Worm (Caenorhabditis elegans) whole organism, midembryonic: ENCODE measurements around the gene acs-12.

Experiments
- T22C8.4 ChIP-seq: fragments of 200-800 bp; sonication (Bioruptor generic); IDR thresholded peaks from 2 replicates; pipeline ENCODE4 v1.3.6; 2022; ENCODE audit warnings: missing genetic modification characterization, missing compliant biosample characterization
- cog-1 ChIP-seq: sonication (generic microtip); optimal IDR thresholded peaks from 2 replicates; lab custom pipeline; 2016; ENCODE audit warnings: missing genetic modification characterization, missing compliant biosample characterization
- flt-1 ChIP-seq: fragments of 200-800 bp; sonication (Bioruptor generic); IDR thresholded peaks from 2 replicates; pipeline ENCODE4 v1.3.6; 2022; ENCODE audit warnings: missing genetic modification characterization, missing compliant biosample characterization
- klf-2 ChIP-seq: fragments of 200-800 bp; sonication (Bioruptor generic); conservative IDR thresholded peaks from 2 replicates; pipeline ENCODE4 v1.3.6; 2022; ENCODE audit warnings: missing genetic modification reagents, missing genetic modification characterization, missing compliant biosample characterization
- med-1 ChIP-seq: sonication (generic microtip); optimal IDR thresholded peaks from 2 replicates; lab custom pipeline; 2017; ENCODE audit warnings: missing genetic modification characterization, mild to moderate bottlenecking, missing compliant biosample characterization, antibody characterized with exemption, missing genetic modification reagents; ENCODE audit not compliant: insufficient read depth
- ref-1 ChIP-seq: fragments of 200-800 bp; sonication (Bioruptor generic); conservative IDR thresholded peaks from 2 replicates; pipeline ENCODE4 v1.3.6; 2022; ENCODE audit warnings: missing genetic modification reagents, missing genetic modification characterization, missing compliant biosample characterization
- tab-1 ChIP-seq: fragments of 200-800 bp; sonication (Bioruptor generic); IDR thresholded peaks from 2 replicates; pipeline ENCODE4 v1.3.6; 2022; ENCODE audit warnings: missing genetic modification characterization, missing compliant biosample characterization
- ztf-23 ChIP-seq: fragments of 200-800 bp; sonication (Bioruptor generic); IDR thresholded peaks from 2 replicates; pipeline ENCODE4 v1.3.6; 2022; ENCODE audit warnings: missing genetic modification reagents, missing genetic modification characterization, missing compliant biosample characterization
- ztf-29 ChIP-seq: fragments of 200-800 bp; sonication (Bioruptor generic); IDR thresholded peaks from 2 replicates; pipeline ENCODE4 v1.3.6; 2022; ENCODE audit warnings: missing genetic modification reagents, missing genetic modification characterization, missing compliant biosample characterization

The acs-12 gene

DNA sequence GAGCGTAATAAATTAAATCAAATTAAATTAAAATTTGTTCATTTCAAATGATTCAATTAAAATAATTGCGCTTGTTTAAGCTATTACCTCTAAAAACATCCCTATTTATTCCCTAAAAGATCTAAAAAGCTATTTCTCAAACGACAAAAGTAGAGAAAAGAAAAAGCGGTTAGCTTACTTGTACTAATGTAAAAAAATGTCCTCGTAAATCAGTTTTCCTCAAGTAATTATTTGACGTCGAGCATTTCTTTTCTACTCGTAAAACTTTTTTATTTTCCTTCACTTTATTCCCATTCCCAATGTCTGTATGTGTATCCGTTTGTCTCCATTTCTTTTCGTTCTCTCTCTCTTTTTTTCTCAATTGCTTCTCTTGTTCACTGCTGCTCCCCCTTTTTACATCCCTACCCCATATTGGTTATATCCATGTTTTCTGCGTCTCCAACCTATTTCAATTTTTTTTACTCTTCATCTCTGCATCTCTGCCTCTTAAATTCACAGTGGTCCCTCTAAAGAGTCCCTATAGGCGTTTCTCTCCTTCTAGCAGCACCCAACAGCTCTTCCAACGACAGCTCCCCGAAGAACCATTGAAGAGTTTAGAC lies 24.8 kb upstream of the acs-12 start, which contains the start of gene unc-80:
unc-80 (plus strand) TSS at position 533 of the 599 bp plus-strand sequence.
- TF ChIP-seq tab-1 (GFP tag; lab: Robert Waterston, UW) = no peak
- TF ChIP-seq klf-2 (GFP tag; lab: Robert Waterston, UW) = no peak
- no peak for TF ChIP-seq ztf-23 (GFP tag; lab: Robert Waterston, UW)
- no peak for TF ChIP-seq ref-1
- TF ChIP-seq T22C8.4 = no peak
- TF ChIP-seq ztf-29 (GFP tag; lab: Robert Waterston, UW) = no peak
- no peak for TF ChIP-seq flt-1 (GFP tag; lab: Robert Waterston, UW)
- TF ChIP-seq cog-1 (tag; lab: Kevin White, UChicago) = no peak
- no peak for TF ChIP-seq med-1 (GFP tag; lab: Kevin White, UChicago)

DNA sequence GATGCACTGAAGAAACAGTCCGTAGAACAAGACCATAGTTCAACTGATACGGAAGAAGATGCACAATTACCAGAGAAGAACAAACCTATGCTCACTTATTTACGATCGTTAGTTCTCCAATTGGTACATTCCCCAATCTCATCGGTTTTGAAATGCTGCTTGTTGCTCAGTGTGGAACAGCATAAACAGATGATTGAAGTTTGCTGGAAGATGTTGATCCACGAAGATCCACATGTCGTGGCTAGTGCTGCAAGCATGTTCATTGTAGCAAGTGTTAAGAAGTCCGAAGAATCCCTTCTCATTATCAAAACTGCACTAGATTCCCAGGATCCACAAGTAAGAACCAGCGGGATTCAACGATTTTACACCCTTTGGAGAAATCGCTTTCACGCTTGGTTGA lies 12.1 kb upstream of the acs-12 start:
- TF ChIP-seq klf-2 (GFP tag; lab: Robert Waterston, UW) (no peak), med-1 (GFP tag; lab: Kevin White, UChicago) (no peak), T22C8.4 (no peak), flt-1 (GFP tag; lab: Robert Waterston, UW) (no peak), ztf-23 (GFP tag; lab: Robert Waterston, UW) (no peak), cog-1 (tag; lab: Kevin White, UChicago) (no peak), ref-1 (no peak), tab-1 (GFP tag; lab: Robert Waterston, UW) (no peak), ztf-29 (GFP tag; lab: Robert Waterston, UW) (no peak)

DNA sequence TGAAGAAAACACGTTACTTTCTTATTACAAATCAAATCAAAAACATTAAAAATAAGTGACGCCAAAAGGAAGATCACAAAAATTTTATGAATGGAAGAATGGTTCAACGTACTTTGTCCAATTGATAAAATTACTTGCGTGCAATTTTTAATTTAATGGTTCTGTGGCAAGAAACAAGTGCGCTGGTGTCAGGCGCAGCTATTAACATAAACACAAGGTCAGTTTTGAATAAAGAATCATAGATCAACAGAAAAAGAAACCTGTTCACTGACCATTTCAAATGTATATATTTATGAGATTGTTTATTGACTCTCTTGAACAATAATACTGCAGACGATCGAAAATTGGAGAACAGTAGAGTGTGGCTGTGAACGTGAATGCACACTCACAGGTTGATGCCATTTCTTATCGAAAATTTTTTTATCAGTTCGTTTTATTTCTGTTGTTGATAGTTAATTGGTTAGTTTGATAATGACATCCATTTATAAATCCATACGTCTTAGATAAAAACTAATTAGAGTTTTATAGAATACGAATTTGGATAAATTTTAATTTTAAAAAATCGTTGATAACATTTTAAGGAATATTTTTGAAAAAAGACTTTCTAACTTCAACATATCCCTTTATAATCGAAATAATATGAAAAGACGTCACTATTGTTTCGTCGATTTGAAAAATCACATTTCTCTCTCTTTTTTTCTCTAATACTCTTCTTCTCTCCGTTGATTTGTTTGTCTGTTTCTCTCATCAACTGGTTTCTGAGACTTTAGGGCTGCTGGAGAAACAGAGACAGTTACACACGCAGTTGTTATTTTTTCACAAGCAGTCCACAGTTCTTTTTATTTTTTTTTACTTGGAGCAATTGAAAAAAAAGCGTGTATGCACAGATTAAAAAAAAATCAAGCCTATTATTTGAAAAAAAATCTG lies 539 bp upstream of the acs-12 start, which contains the start of gene amx-3:
amx-3 (minus strand) TSS at position 548 of the 927 bp plus-strand sequence.
- no peak for TF ChIP-seq tab-1 (GFP tag; lab: Robert Waterston, UW)
- no peak for TF ChIP-seq ref-1
- no peak for TF ChIP-seq cog-1 (tag; lab: Kevin White, UChicago)
- TF ChIP-seq klf-2 (GFP tag; lab: Robert Waterston, UW) = no peak
- no peak for TF ChIP-seq ztf-29 (GFP tag; lab: Robert Waterston, UW)
- no peak for TF ChIP-seq T22C8.4
- TF ChIP-seq ztf-23 (GFP tag; lab: Robert Waterston, UW) = no peak
- TF ChIP-seq med-1 (GFP tag; lab: Kevin White, UChicago) = no peak
- TF ChIP-seq flt-1 (GFP tag; lab: Robert Waterston, UW) = no peak

DNA sequence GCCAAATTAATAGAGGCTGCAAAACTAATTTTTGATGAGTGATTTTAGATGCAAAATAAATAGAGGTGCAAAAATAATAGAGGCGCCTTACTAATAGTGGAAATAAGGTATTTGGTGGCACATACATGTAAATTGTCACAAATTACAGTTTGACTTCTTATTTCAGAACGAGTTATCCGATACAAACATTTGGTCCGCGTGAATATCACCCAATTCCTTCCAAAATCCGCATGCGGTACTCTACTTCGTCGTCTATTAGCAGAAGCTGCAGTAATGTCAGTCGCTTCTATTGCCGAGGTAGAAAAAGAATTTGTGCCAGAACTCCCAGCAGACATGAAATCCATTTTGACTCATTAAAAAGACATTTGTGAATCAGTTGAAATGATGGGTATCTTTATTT lies 3.0 kb downstream of the acs-12 start:
- no peak for TF ChIP-seq T22C8.4
- no peak for TF ChIP-seq ztf-29 (GFP tag; lab: Robert Waterston, UW)
- TF ChIP-seq tab-1 (GFP tag; lab: Robert Waterston, UW) = no peak
- no peak for TF ChIP-seq ref-1
- no peak for TF ChIP-seq flt-1 (GFP tag; lab: Robert Waterston, UW)
- TF ChIP-seq klf-2 (GFP tag; lab: Robert Waterston, UW) = no peak
- TF ChIP-seq cog-1 (tag; lab: Kevin White, UChicago) = no peak
- TF ChIP-seq med-1 (GFP tag; lab: Kevin White, UChicago) = no peak
- TF ChIP-seq ztf-23 (GFP tag; lab: Robert Waterston, UW) = no peak

DNA sequence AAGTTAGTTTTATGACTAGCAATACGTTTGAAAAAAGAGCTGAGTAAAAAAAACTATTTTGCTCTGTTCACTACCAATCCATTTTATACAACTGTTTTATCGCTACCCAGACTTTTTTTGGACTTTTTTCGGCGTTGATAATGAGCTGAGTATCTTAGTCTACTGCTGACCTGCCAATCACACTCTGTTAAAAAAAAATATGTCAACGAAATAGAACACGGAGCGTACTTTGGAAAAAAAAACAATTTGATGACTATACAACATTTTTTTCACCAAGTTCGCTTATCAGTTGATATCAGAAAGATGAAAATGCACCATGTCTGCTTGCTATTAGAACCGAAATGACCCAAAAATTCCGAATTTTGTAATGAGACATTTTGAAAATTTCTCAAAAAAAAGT lies 5.8 kb downstream of the acs-12 start:
- TF ChIP-seq cog-1 (tag; lab: Kevin White, UChicago) (no peak), klf-2 (GFP tag; lab: Robert Waterston, UW) (no peak), tab-1 (GFP tag; lab: Robert Waterston, UW) (no peak), flt-1 (GFP tag; lab: Robert Waterston, UW) (no peak), T22C8.4 (no peak), ztf-29 (GFP tag; lab: Robert Waterston, UW) (no peak), med-1 (GFP tag; lab: Kevin White, UChicago) (no peak), ztf-23 (GFP tag; lab: Robert Waterston, UW) (no peak), ref-1 (no peak)

DNA sequence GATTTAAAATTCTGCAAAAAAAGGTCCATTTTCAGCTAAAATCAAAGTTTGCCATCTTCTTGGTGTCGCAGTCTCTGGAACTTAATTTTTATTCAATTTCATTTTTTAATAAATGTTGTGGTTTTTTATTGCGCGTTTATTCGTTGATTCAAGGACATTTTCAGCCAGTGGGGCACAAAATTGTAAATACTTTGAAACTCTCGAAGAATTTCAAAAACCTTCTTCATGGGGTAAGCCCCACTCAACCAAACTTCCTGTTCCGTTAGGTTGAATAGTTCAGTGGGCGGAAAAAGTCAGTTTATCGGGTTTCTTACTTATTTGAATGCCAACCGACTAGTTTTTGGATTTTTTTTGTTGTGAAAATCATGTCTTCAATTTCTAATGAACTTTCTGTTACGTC lies 6.2 kb downstream of the acs-12 start, which contains the start of gene ttll-9:
ttll-9 (plus strand) TSS at position 301 of the 400 bp plus-strand sequence.
- TF ChIP-seq ref-1 (no peak), T22C8.4 (no peak), ztf-23 (GFP tag; lab: Robert Waterston, UW) (no peak), med-1 (GFP tag; lab: Kevin White, UChicago) (no peak), ztf-29 (GFP tag; lab: Robert Waterston, UW) (no peak), flt-1 (GFP tag; lab: Robert Waterston, UW) (no peak), tab-1 (GFP tag; lab: Robert Waterston, UW) (no peak), klf-2 (GFP tag; lab: Robert Waterston, UW) (no peak), cog-1 (tag; lab: Kevin White, UChicago) (no peak)

DNA sequence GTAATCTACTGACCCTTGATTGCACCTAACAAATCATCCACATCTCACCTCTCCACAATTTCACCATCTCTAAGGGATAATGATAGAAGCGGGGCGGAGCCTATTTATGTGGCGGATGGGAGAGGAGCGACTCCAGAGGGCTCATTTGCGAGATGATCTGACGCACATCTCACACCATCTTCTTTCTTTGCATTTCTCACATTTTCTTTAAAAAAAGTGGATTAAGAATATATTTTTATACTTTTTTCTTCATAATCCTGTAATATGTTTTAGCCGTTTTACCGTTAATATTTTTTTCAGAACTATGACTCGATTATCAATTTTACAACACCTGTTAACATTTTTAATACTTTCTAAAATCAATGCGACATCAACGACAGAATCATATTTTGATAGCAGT lies 11.2 kb downstream of the acs-12 start, which contains the start of gene pbo-5:
pbo-5 (plus strand) TSS at position 301 of the 400 bp plus-strand sequence.
- no peak for TF ChIP-seq flt-1 (GFP tag; lab: Robert Waterston, UW)
- no peak for TF ChIP-seq tab-1 (GFP tag; lab: Robert Waterston, UW)
- TF ChIP-seq T22C8.4 = no peak
- no peak for TF ChIP-seq ztf-23 (GFP tag; lab: Robert Waterston, UW)
- TF ChIP-seq ref-1 = no peak
- TF ChIP-seq cog-1 (tag; lab: Kevin White, UChicago) = no peak
- TF ChIP-seq klf-2 (GFP tag; lab: Robert Waterston, UW) = no peak
- TF ChIP-seq ztf-29 (GFP tag; lab: Robert Waterston, UW) = no peak
- TF ChIP-seq med-1 (GFP tag; lab: Kevin White, UChicago) = no peak

DNA sequence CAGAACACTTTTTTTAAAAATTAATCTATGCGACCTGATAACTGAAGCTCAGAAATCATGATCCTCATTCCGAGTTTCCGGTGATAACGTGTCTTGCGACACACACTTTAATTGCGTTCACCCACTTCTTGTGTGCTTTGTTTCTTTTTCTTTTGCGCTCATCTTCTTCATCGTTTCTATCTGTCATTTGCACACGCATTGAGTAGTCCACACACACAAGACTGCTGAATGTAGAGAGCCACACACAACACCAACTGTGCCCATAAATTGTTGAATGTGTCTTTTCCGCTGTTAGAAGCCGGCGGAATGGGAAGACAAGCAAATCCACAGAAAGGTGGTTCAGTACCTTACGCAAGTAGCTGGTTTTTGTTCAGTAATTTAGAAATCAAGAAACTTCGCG lies 16.4 kb downstream of the acs-12 start:
- TF ChIP-seq flt-1 (GFP tag; lab: Robert Waterston, UW) = no peak
- TF ChIP-seq klf-2 (GFP tag; lab: Robert Waterston, UW) = no peak
- TF ChIP-seq med-1 (GFP tag; lab: Kevin White, UChicago) = no peak
- TF ChIP-seq ref-1 = no peak
- TF ChIP-seq T22C8.4 = no peak
- TF ChIP-seq tab-1 (GFP tag; lab: Robert Waterston, UW) = no peak
- no peak for TF ChIP-seq ztf-23 (GFP tag; lab: Robert Waterston, UW)
- no peak for TF ChIP-seq cog-1 (tag; lab: Kevin White, UChicago)
- no peak for TF ChIP-seq ztf-29 (GFP tag; lab: Robert Waterston, UW)
